Worm (Caenorhabditis elegans): ENCODE data around the gene Y38E10A.28.

- TF ChIP-seq pes-1 (GFP tag; IDR thresholded peaks at IDR 0.05) (no peak), tra-4 (tag; optimal IDR thresholded peaks at IDR 0.05) (no peak), tbx-11 (GFP tag; IDR thresholded peaks at IDR 0.05) (no peak), ama-1 (optimal IDR thresholded peaks at IDR 0.05) (no peak), hmbx-1 (tag; optimal IDR thresholded peaks at IDR 0.05) (no peak), scrt-1 (GFP tag; IDR thresholded peaks at IDR 0.05) (no peak), ceh-36 (tag; optimal IDR thresholded peaks at IDR 0.05) (no peak), B0310.2 (tag; optimal IDR thresholded peaks at IDR 0.05) (no peak)
Measured at ce11 chrII:12634749-12635318, 5.3 kb downstream of the Y38E10A.28 start, which contains the start of gene Y38E10A.17.

Measured in whole organism, early embryonic.